Fruit fly (Drosophila melanogaster): Measurements from ENCODE around the gene Ras85D.

Gene Ras85D

DNA sequence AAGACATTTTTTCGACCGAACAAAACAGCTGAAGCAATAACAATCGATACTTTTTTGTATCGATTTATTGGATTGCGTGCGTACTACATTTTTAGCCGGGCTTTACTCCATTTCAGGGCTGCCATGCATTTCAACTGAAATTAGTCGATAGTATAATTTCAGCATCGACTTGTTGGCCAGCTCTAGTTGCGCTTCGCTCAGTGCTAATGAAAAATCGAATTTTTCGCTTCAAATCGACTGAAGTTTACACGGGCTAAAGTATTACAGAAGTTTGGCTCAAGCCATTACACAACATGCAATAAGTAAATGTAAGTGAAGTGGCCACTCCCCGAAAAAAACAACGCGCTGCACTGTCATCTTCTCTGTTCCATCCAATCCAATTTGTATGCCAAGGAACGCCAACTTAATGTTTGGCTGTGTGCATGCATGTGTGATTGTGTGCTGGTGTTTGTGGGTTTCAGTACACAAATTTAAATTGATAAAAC, 3.0 kb upstream of the Ras85D start, which contains the start of the genes mRpL47, CG8176 and Kdm3:
Gene mRpL47, minus strand, starts transcription at position 49 of the 485 bp plus-strand sequence.
Gene CG8176, plus strand, starts transcription at position 148 of the 485 bp plus-strand sequence.
Gene Kdm3, plus strand, starts transcription at position 148 of the 485 bp plus-strand sequence.
- TF ChIP-seq lola (GFP tag; optimal IDR thresholded peaks at IDR 0.05), result no peak
- TF ChIP-seq Sp1 (GFP tag; optimal IDR thresholded peaks at IDR 0.05), result peak; percentile 58
- TF ChIP-seq Dif (GFP tag; optimal IDR thresholded peaks at IDR 0.05; ENCODE audit: partially characterized antibody), result no peak
- TF ChIP-seq OdsH (GFP tag; optimal IDR thresholded peaks at IDR 0.05), result peak; percentile 21
- TF ChIP-seq sv (GFP tag; optimal IDR thresholded peaks at IDR 0.05), result peak; percentile 57
- no peak for TF ChIP-seq sage (GFP tag; optimal IDR thresholded peaks at IDR 0.05)
- TF ChIP-seq rgr (GFP tag; optimal IDR thresholded peaks at IDR 0.05), result peak; percentile 50
- no peak for TF ChIP-seq Hr78 (GFP tag; optimal IDR thresholded peaks at IDR 0.05)
- TF ChIP-seq Jra (GFP tag; optimal IDR thresholded peaks at IDR 0.05), result peak; percentile 81
- TF ChIP-seq jim (GFP tag; optimal IDR thresholded peaks at IDR 0.05), result peak; percentile 66
- peak; percentile 34 for TF ChIP-seq CG9705 (GFP tag; optimal IDR thresholded peaks at IDR 0.05)
- no peak for TF ChIP-seq Mio (GFP tag; optimal IDR thresholded peaks at IDR 0.05)
- no peak for TF ChIP-seq Dfd (GFP tag; optimal IDR thresholded peaks at IDR 0.05)
- TF ChIP-seq dl (GFP tag; optimal IDR thresholded peaks at IDR 0.05; ENCODE audit: insufficient read depth in 1 of 2, partially characterized antibody in 2 of 2), result no peak
- TF ChIP-seq Rel (GFP tag; optimal IDR thresholded peaks at IDR 0.05), result no peak
- peak; percentile 54 for TF ChIP-seq Rel (tag; optimal IDR thresholded peaks at IDR 0.05)
- TF ChIP-seq tai (GFP tag; optimal IDR thresholded peaks at IDR 0.05), result no peak
- TF ChIP-seq usp (GFP tag; optimal IDR thresholded peaks at IDR 0.05), result no peak
- no peak for TF ChIP-seq CrebA (GFP tag; optimal IDR thresholded peaks at IDR 0.05; ENCODE audit: borderline replicate concordance)
- peak; percentile 35 for TF ChIP-seq br (GFP tag; optimal IDR thresholded peaks at IDR 0.05)
- TF ChIP-seq woc (GFP tag; optimal IDR thresholded peaks at IDR 0.05), result no peak
- TF ChIP-seq HLH106 (tag; optimal IDR thresholded peaks at IDR 0.05), result peak; percentile 47
- TF ChIP-seq pan (optimal IDR thresholded peaks at IDR 0.05), result no peak
- TF ChIP-seq Abd-B (GFP tag; optimal IDR thresholded peaks at IDR 0.05), result no peak
- TF ChIP-seq dmrt93B (GFP tag; optimal IDR thresholded peaks at IDR 0.05), result no peak
- peak; percentile 98 for TF ChIP-seq Hr83 (GFP tag; optimal IDR thresholded peaks at IDR 0.05; ENCODE audit: poor library complexity, severe bottlenecking)
- no peak for TF ChIP-seq CG32264 (GFP tag; optimal IDR thresholded peaks at IDR 0.05)
- peak; percentile 81 for TF ChIP-seq Hnf4 (GFP tag; optimal IDR thresholded peaks at IDR 0.05)
- TF ChIP-seq psq (GFP tag; optimal IDR thresholded peaks at IDR 0.05), result peak; percentile 28
- peak; percentile 4 for TF ChIP-seq fru (GFP tag; optimal IDR thresholded peaks at IDR 0.05)
- TF ChIP-seq Vsx2 (GFP tag; optimal IDR thresholded peaks at IDR 0.05; ENCODE audit: partially characterized antibody), result no peak
- TF ChIP-seq foxo (GFP tag; optimal IDR thresholded peaks at IDR 0.05), result peak in 1 of 2 experiments; percentile 51
- TF ChIP-seq dsf (GFP tag; optimal IDR thresholded peaks at IDR 0.05; ENCODE audit: borderline replicate concordance), result peak; percentile 28
- no peak for TF ChIP-seq Myc (optimal IDR thresholded peaks at IDR 0.05)
- TF ChIP-seq GATAd (GFP tag; optimal IDR thresholded peaks at IDR 0.05), result no peak
- TF ChIP-seq ey (GFP tag; optimal IDR thresholded peaks at IDR 0.05), result peak; percentile 59
- peak; percentile 66 for TF ChIP-seq h (GFP tag; optimal IDR thresholded peaks at IDR 0.05)
- TF ChIP-seq N (GFP tag; optimal IDR thresholded peaks at IDR 0.05), result no peak
- TF ChIP-seq brk (GFP tag; optimal IDR thresholded peaks at IDR 0.05), result no peak

DNA sequence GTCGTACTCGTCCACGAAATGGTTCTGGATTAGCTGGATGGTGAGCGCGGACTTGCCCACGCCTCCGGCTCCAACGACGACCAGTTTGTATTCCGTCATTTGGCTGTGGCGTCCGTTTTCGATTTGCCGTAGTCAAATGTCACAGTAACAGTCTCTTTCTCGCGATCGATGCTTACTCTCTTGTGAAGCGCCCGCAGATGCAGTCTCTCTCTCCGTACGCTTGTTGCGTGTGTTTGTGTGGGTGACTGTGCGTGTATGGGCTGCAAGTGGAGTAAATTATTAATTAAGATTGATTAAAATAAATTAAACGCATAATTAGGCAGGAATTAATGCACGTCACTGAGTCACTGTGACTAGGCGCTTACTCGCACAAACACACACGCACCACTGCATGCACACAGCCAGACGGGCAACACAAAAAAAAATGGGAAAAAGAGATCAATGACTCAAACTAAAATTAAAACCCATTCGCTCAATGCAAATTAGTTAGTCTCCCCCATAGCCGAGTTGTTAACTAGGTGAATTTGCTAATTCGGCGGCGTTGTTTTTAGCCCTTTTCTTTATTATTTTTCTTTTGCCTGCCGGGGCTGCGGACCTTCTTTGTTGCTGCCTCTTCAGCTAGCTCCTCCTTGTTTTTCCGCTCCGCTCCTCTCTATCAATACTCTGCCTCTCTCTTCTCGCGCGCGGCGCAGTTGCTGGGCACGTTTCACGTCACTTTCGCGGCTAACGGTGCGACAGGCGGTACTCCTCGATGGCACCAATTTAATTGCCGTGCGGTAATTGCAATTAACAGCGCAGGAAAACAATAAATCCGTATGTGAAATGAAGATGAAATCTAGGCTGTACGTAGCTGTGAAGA, 445 bp downstream of the Ras85D start:
- TF ChIP-seq sage (GFP tag; optimal IDR thresholded peaks at IDR 0.05) (no peak), dl (GFP tag; optimal IDR thresholded peaks at IDR 0.05; ENCODE audit: insufficient read depth in 1 of 2, partially characterized antibody in 2 of 2) (peak in 1 of 2 experiments; percentile 57), Dif (GFP tag; optimal IDR thresholded peaks at IDR 0.05; ENCODE audit: partially characterized antibody) (peak; percentile 29)

Measured in whole organism, wandering third instar larva.